Fruit fly (Drosophila melanogaster): ENCODE results near the gene Dci.

Gene Dci

dm6 chr3L:832897-833857 lies 18.0 kb upstream of the Dci start, which contains the start of gene Sf3b3 (continued):
- peak; percentile 55 for TF ChIP-seq knrl (GFP tag; IDR thresholded peaks at IDR 0.05; ENCODE audit: partially characterized antibody)
- TF ChIP-seq Hmr (GFP tag; optimal IDR thresholded peaks at IDR 0.05): no peak
- peak; percentile 28 for TF ChIP-seq CG7987 (GFP tag; optimal IDR thresholded peaks at IDR 0.05)
- TF ChIP-seq CG2202 (tag; optimal IDR thresholded peaks at IDR 0.05): no peak
- TF ChIP-seq hb (GFP tag; IDR thresholded peaks at IDR 0.05; ENCODE audit: partially characterized antibody): peak; percentile 38; the same call in 1 of the 3 replicates
- TF ChIP-seq NFAT (GFP tag; IDR thresholded peaks at IDR 0.05): peak; percentile 54
- peak; percentile 32; the same call in 1 of the 2 replicates for TF ChIP-seq Ada2b (GFP tag; IDR thresholded peaks at IDR 0.05)
- TF ChIP-seq CG7839 (tag; optimal IDR thresholded peaks at IDR 0.05): peak; percentile 21
- no peak for TF ChIP-seq Ssrp (tag; optimal IDR thresholded peaks at IDR 0.05)
- peak; percentile 6 for TF ChIP-seq Asciz (GFP tag; optimal IDR thresholded peaks at IDR 0.05)
- no peak for TF ChIP-seq Bdp1 (GFP tag; optimal IDR thresholded peaks at IDR 0.05)
- no peak for TF ChIP-seq en (GFP tag; optimal IDR thresholded peaks at IDR 0.05)
- TF ChIP-seq Dip2 (GFP tag; IDR thresholded peaks at IDR 0.05): no peak
- TF ChIP-seq CG4424 (GFP tag; optimal IDR thresholded peaks at IDR 0.05): peak; percentile 23
- peak; percentile 45 for TF ChIP-seq Ets97D (GFP tag; optimal IDR thresholded peaks at IDR 0.05)
- no peak for TF ChIP-seq Hsf (GFP tag; optimal IDR thresholded peaks at IDR 0.05)
- TF ChIP-seq CG11695 (GFP tag; IDR thresholded peaks at IDR 0.05): 0 out of 3 replicates have a peak, but pooled peaks have one; percentile 5
- no peak for TF ChIP-seq chif (GFP tag; optimal IDR thresholded peaks at IDR 0.05)
- no peak for TF ChIP-seq aop (GFP tag; IDR thresholded peaks at IDR 0.05)
- peak; percentile 34 for TF ChIP-seq CG34376 (GFP tag; optimal IDR thresholded peaks at IDR 0.05)
- peak; percentile 60; the same call in 1 of the 3 replicates for TF ChIP-seq Dbx (GFP tag; IDR thresholded peaks at IDR 0.05)
- peak; percentile 57; the same call in 2 of the 3 replicates for TF ChIP-seq vnd (GFP tag; IDR thresholded peaks at IDR 0.05; ENCODE audit: partially characterized antibody)
- no peak for TF ChIP-seq CG9876 (GFP tag; optimal IDR thresholded peaks at IDR 0.05)
- TF ChIP-seq CG17328 (GFP tag; IDR thresholded peaks at IDR 0.05): 0 out of 2 replicates have a peak, but pooled peaks have one; percentile 4
- TF ChIP-seq jigr1 (GFP tag; IDR thresholded peaks at IDR 0.05): peak; percentile 31; the same call in 1 of the 3 replicates
- TF ChIP-seq sob (GFP tag; IDR thresholded peaks at IDR 0.05): peak; percentile 53
- TF ChIP-seq Gug (GFP tag; IDR thresholded peaks at IDR 0.05): no peak
- TF ChIP-seq Rx (GFP tag; IDR thresholded peaks at IDR 0.05): no peak
- TF ChIP-seq CG16815 (GFP tag; optimal IDR thresholded peaks at IDR 0.05): no peak
- TF ChIP-seq CG42726 (GFP tag; IDR thresholded peaks at IDR 0.05; ENCODE audit: partially characterized antibody): peak; percentile 64
- TF ChIP-seq Sox100B (GFP tag; optimal IDR thresholded peaks at IDR 0.05): no peak
- peak; percentile 6 for TF ChIP-seq CG10979 (tag; optimal IDR thresholded peaks at IDR 0.05)
- TF ChIP-seq CG12391 (tag; optimal IDR thresholded peaks at IDR 0.05): peak; percentile 4
- no peak for TF ChIP-seq ro (GFP tag; IDR thresholded peaks at IDR 0.05)
- TF ChIP-seq CG10209 (GFP tag; optimal IDR thresholded peaks at IDR 0.05): no peak
- TF ChIP-seq CG13624 (GFP tag; optimal IDR thresholded peaks at IDR 0.05): no peak
- no peak for TF ChIP-seq CG15479 (GFP tag; optimal IDR thresholded peaks at IDR 0.05)
- TF ChIP-seq CG31441 (GFP tag; IDR thresholded peaks at IDR 0.05): peak; percentile 19; the same call in 1 of the 2 replicates
- no peak for TF ChIP-seq insv (GFP tag; optimal IDR thresholded peaks at IDR 0.05)
- no peak for TF ChIP-seq crol (GFP tag; IDR thresholded peaks at IDR 0.05)
- TF ChIP-seq CG4282 (GFP tag; optimal IDR thresholded peaks at IDR 0.05): no peak
- TF ChIP-seq CG17186 (GFP tag; optimal IDR thresholded peaks at IDR 0.05): peak; percentile 27
- TF ChIP-seq grn (GFP tag; optimal IDR thresholded peaks at IDR 0.05): no peak
- no peak for TF ChIP-seq Oaz (GFP tag; IDR thresholded peaks at IDR 0.05)
- TF ChIP-seq CG18764 (GFP tag; optimal IDR thresholded peaks at IDR 0.05): no peak
- no peak for TF ChIP-seq CG4328 (GFP tag; optimal IDR thresholded peaks at IDR 0.05)
- TF ChIP-seq CG33557 (GFP tag; optimal IDR thresholded peaks at IDR 0.05): no peak
- peak; percentile 69 for TF ChIP-seq BEAF-32 (GFP tag; optimal IDR thresholded peaks at IDR 0.05)

All from whole organism, embryonic.